Worm (Caenorhabditis elegans) whole organism, L4 larva: ENCODE results near the gene abts-2.

Source experiments
- F26F4.8 ChIP-seq: fragments of 200-800 bp; sonication (Bioruptor generic); conservative IDR thresholded peaks from 2 replicates; pipeline ENCODE4 v1.3.6; 2022; ENCODE audit warnings: missing genetic modification characterization, missing compliant biosample characterization
- F37D6.2 ChIP-seq: sonication (generic microtip); optimal IDR thresholded peaks from 2 replicates; lab custom pipeline; 2016; ENCODE audit warnings: mild to moderate bottlenecking, missing genetic modification characterization, missing compliant biosample characterization
- F44E2.7 ChIP-seq: fragments of 200-800 bp; sonication (Bioruptor generic); IDR thresholded peaks from 2 replicates; pipeline ENCODE4 v2.1.2; 2022; ENCODE audit warnings: missing genetic modification characterization, missing compliant biosample characterization
- R02D3.7 ChIP-seq: fragments of 150-350 bp; sonication (generic microtip); optimal IDR thresholded peaks from 3 replicates; lab custom pipeline; 2014; ENCODE audit warnings: missing biosample characterization, missing genetic modification characterization
- T20F7.1 ChIP-seq: fragments of 200-800 bp; sonication (Bioruptor generic); optimal IDR thresholded peaks from 2 replicates; lab custom pipeline; 2018; ENCODE audit warnings: mild to moderate bottlenecking, missing genetic modification characterization, missing compliant biosample characterization
- T26A8.4 ChIP-seq: fragments of 200-800 bp; sonication (Bioruptor generic); IDR thresholded peaks from 2 replicates; pipeline ENCODE4 v1.3.6; 2022; ENCODE audit warnings: missing genetic modification characterization, missing compliant biosample characterization
- ZK337.2 ChIP-seq: fragments of 200-800 bp; sonication (Bioruptor generic); IDR thresholded peaks from 2 replicates; pipeline ENCODE4 v1.3.6; 2022; ENCODE audit warnings: missing genetic modification reagents, missing genetic modification characterization, missing compliant biosample characterization
- ama-1 ChIP-seq: fragments of 150-350 bp; optimal IDR thresholded peaks from 2 replicates; lab custom pipeline; 2014; ENCODE audit warnings: inconsistent platforms, mixed read lengths
- arid-1 ChIP-seq: fragments of 200-800 bp; sonication (Bioruptor generic); conservative IDR thresholded peaks from 2 replicates; pipeline ENCODE4 v1.3.6; 2022; ENCODE audit warnings: missing genetic modification reagents, missing genetic modification characterization, missing compliant biosample characterization
- ceh-28 ChIP-seq: fragments of 150-350 bp; optimal IDR thresholded peaks from 2 replicates; lab custom pipeline; 2014; ENCODE audit warnings: missing biosample characterization, missing genetic modification reagents, missing genetic modification characterization
- ceh-32 ChIP-seq: sonication (generic microtip); optimal IDR thresholded peaks from 2 replicates; lab custom pipeline; 2016; ENCODE audit warnings: mild to moderate bottlenecking, missing genetic modification characterization, missing compliant biosample characterization; ENCODE audit not compliant: poor library complexity
- cey-2 ChIP-seq: sonication (generic microtip); optimal IDR thresholded peaks from 3 replicates; lab custom pipeline; 2017; ENCODE audit warnings: missing genetic modification characterization, mild to moderate bottlenecking, missing compliant biosample characterization, antibody characterized with exemption, borderline replicate concordance; ENCODE audit not compliant: insufficient read depth
- ctbp-1 ChIP-seq: fragments of 200-800 bp; sonication (Bioruptor generic); IDR thresholded peaks from 2 replicates; pipeline ENCODE4 v1.3.6; 2022; ENCODE audit warnings: missing genetic modification reagents, missing genetic modification characterization, missing compliant biosample characterization
- daf-8 ChIP-seq: fragments of 200-800 bp; sonication (Bioruptor generic); IDR thresholded peaks from 2 replicates; pipeline ENCODE4 v1.3.6; 2022; ENCODE audit warnings: missing genetic modification characterization, missing compliant biosample characterization
- dmd-6 ChIP-seq: fragments of 200-800 bp; sonication (Bioruptor generic); IDR thresholded peaks from 2 replicates; pipeline ENCODE4 v1.3.6; 2022; ENCODE audit warnings: missing genetic modification reagents, missing genetic modification characterization, missing compliant biosample characterization
- dmd-8 ChIP-seq: fragments of 200-800 bp; sonication (Bioruptor generic); IDR thresholded peaks from 2 replicates; pipeline ENCODE4 v1.3.6; 2022; ENCODE audit warnings: missing genetic modification characterization, missing compliant biosample characterization
- dpl-1 ChIP-seq: fragments of 150-350 bp; optimal IDR thresholded peaks from 2 replicates; lab custom pipeline; 2014; ENCODE audit warnings: missing biosample characterization, missing genetic modification reagents, missing genetic modification characterization
- duxl-1 ChIP-seq: sonication (generic microtip); optimal IDR thresholded peaks from 2 replicates; lab custom pipeline; 2016; ENCODE audit warnings: mild to moderate bottlenecking, missing genetic modification characterization, moderate library complexity, missing compliant biosample characterization; ENCODE audit not compliant: poor library complexity
- egl-27 ChIP-seq: sonication (generic microtip); optimal IDR thresholded peaks from 3 replicates; lab custom pipeline; 2017; ENCODE audit warnings: missing biosample characterization, missing genetic modification reagents, missing genetic modification characterization
- fkh-10 ChIP-seq: fragments of 150-350 bp; optimal IDR thresholded peaks from 2 replicates; lab custom pipeline; 2014; ENCODE audit warnings: missing biosample characterization, missing genetic modification reagents, missing genetic modification characterization
- gei-8 ChIP-seq: fragments of 200-800 bp; sonication (Bioruptor generic); optimal IDR thresholded peaks from 2 replicates; lab custom pipeline; 2018; ENCODE audit warnings: mild to moderate bottlenecking, missing genetic modification characterization, missing compliant biosample characterization
- hlh-11 ChIP-seq: fragments of 200-800 bp; sonication (Bioruptor generic); optimal IDR thresholded peaks from 2 replicates; lab custom pipeline; 2018; ENCODE audit warnings: mild to moderate bottlenecking, missing genetic modification characterization, missing compliant biosample characterization
- hlh-30 ChIP-seq: sonication (generic microtip); optimal IDR thresholded peaks from 2 replicates; lab custom pipeline; 2017; ENCODE audit warnings: antibody characterized with exemption, mild to moderate bottlenecking, missing genetic modification characterization, missing compliant biosample characterization; ENCODE audit not compliant: insufficient read depth
- lin-1 ChIP-seq: fragments of 200-800 bp; sonication (Bioruptor generic); IDR thresholded peaks from 2 replicates; pipeline ENCODE4 v1.3.6; 2022; ENCODE audit warnings: missing genetic modification reagents, missing genetic modification characterization, missing compliant biosample characterization
- lin-13 ChIP-seq: fragments of 150-350 bp; optimal IDR thresholded peaks from 2 replicates; lab custom pipeline; 2014; ENCODE audit warnings: missing biosample characterization, missing genetic modification reagents, missing genetic modification characterization
- lin-15B ChIP-seq: fragments of 150-350 bp; sonication (generic microtip); optimal IDR thresholded peaks from 3 replicates; lab custom pipeline; 2014; ENCODE audit warnings: missing biosample characterization, missing genetic modification characterization
- lin-29 ChIP-seq: fragments of 200-800 bp; sonication (Bioruptor generic); IDR thresholded peaks from 2 replicates; pipeline ENCODE4 v1.3.6; 2022; ENCODE audit warnings: missing genetic modification reagents, missing genetic modification characterization, missing compliant biosample characterization
- madf-5 ChIP-seq, 2 experiments: fragments of 200-800 bp; sonication (Bioruptor generic); IDR thresholded peaks; 2 replicates each; pipeline ENCODE4 v1.3.6; 2022; ENCODE audit warnings: missing compliant biosample characterization in 2 of 2, missing genetic modification characterization in 2 of 2
- madf-9 ChIP-seq: fragments of 200-800 bp; sonication (Bioruptor generic); conservative IDR thresholded peaks from 2 replicates; pipeline ENCODE4 v1.3.6; 2022; ENCODE audit warnings: missing genetic modification reagents, missing genetic modification characterization, missing compliant biosample characterization
- mdl-1 ChIP-seq, 2 experiments: fragments of 150-350 bp in 1 of 2; sonication (generic microtip) in 1 of 2; optimal IDR thresholded peaks; 2 replicates each; lab custom pipeline; 2014 to 2017; ENCODE audit warnings: missing biosample characterization in 2 of 2, missing genetic modification characterization in 2 of 2
- mdt-29 ChIP-seq: fragments of 200-800 bp; sonication (Bioruptor generic); IDR thresholded peaks from 2 replicates; pipeline ENCODE4 v1.3.6; 2022; ENCODE audit warnings: missing genetic modification reagents, missing genetic modification characterization, missing compliant biosample characterization
- mes-2 ChIP-seq: sonication (generic microtip); optimal IDR thresholded peaks from 2 replicates; lab custom pipeline; 2016; ENCODE audit warnings: missing genotype, mild to moderate bottlenecking, missing genetic modification characterization, missing compliant biosample characterization; ENCODE audit not compliant: poor library complexity, severe bottlenecking
- nhr-10 ChIP-seq: fragments of 150-350 bp; optimal IDR thresholded peaks from 2 replicates; lab custom pipeline; 2014; ENCODE audit warnings: missing biosample characterization, missing genetic modification characterization
- nhr-102 ChIP-seq: sonication (generic microtip); optimal IDR thresholded peaks from 2 replicates; lab custom pipeline; 2016; ENCODE audit warnings: mild to moderate bottlenecking, missing genetic modification characterization, moderate library complexity, missing compliant biosample characterization
- nhr-41 ChIP-seq: fragments of 200-800 bp; sonication (Bioruptor generic); IDR thresholded peaks from 2 replicates; pipeline ENCODE4 v1.3.6; 2022; ENCODE audit warnings: missing genetic modification reagents, missing genetic modification characterization, missing compliant biosample characterization
- nhr-42 ChIP-seq: fragments of 200-800 bp; sonication (Bioruptor generic); IDR thresholded peaks from 2 replicates; pipeline ENCODE4 v1.3.6; 2022; ENCODE audit warnings: missing genetic modification characterization, missing compliant biosample characterization
- nhr-6 ChIP-seq: fragments of 150-350 bp; optimal IDR thresholded peaks from 2 replicates; lab custom pipeline; 2014; ENCODE audit warnings: missing biosample characterization, missing genetic modification characterization
- nhr-77 ChIP-seq: fragments of 150-350 bp; optimal IDR thresholded peaks from 2 replicates; lab custom pipeline; 2014; ENCODE audit warnings: missing biosample characterization, missing genetic modification characterization
- rbr-2 ChIP-seq: sonication (generic microtip); optimal IDR thresholded peaks from 2 replicates; lab custom pipeline; 2016; ENCODE audit warnings: missing genotype, missing genetic modification characterization, missing compliant biosample characterization
- set-16 ChIP-seq: fragments of 200-800 bp; sonication (Bioruptor generic); IDR thresholded peaks from 2 replicates; pipeline ENCODE4 v1.3.6; 2022; ENCODE audit warnings: missing genetic modification reagents, missing genetic modification characterization, missing compliant biosample characterization
- skn-1 ChIP-seq: fragments of 150-350 bp; optimal IDR thresholded peaks from 2 replicates; lab custom pipeline; 2014; ENCODE audit warnings: missing biosample characterization, missing genetic modification characterization
- snpc-1.2 ChIP-seq: fragments of 200-800 bp; sonication (Bioruptor generic); IDR thresholded peaks from 2 replicates; pipeline ENCODE4 v1.3.6; 2022; ENCODE audit warnings: missing genetic modification reagents, missing genetic modification characterization, missing compliant biosample characterization
- snpc-4 ChIP-seq: fragments of 150-350 bp; optimal IDR thresholded peaks from 2 replicates; lab custom pipeline; 2014; ENCODE audit warnings: missing biosample characterization, missing genetic modification characterization
- spr-1 ChIP-seq: sonication (generic microtip); optimal IDR thresholded peaks from 2 replicates; lab custom pipeline; 2016; ENCODE audit warnings: mild to moderate bottlenecking, missing genetic modification characterization, missing compliant biosample characterization
- tag-97 ChIP-seq: fragments of 200-800 bp; sonication (Bioruptor generic); IDR thresholded peaks from 2 replicates; pipeline ENCODE4 v1.3.6; 2022; ENCODE audit warnings: missing genetic modification characterization, missing compliant biosample characterization
- vab-7 ChIP-seq: fragments of 200-800 bp; sonication (Bioruptor generic); IDR thresholded peaks from 2 replicates; pipeline ENCODE4 v1.3.6; 2022; ENCODE audit warnings: missing genetic modification reagents, missing genetic modification characterization, missing compliant biosample characterization
- zag-1 ChIP-seq: fragments of 150-350 bp; optimal IDR thresholded peaks from 2 replicates; lab custom pipeline; 2014; ENCODE audit warnings: missing biosample characterization, missing genetic modification characterization
- zfp-3 ChIP-seq: fragments of 200-800 bp; sonication (Bioruptor generic); conservative IDR thresholded peaks from 2 replicates; pipeline ENCODE4 v1.3.6; 2022; ENCODE audit warnings: missing genetic modification reagents, missing genetic modification characterization, missing compliant biosample characterization
- ztf-7 ChIP-seq: fragments of 150-350 bp; optimal IDR thresholded peaks from 2 replicates; lab custom pipeline; 2014; ENCODE audit warnings: missing biosample characterization, missing genetic modification characterization

The abts-2 gene

DNA sequence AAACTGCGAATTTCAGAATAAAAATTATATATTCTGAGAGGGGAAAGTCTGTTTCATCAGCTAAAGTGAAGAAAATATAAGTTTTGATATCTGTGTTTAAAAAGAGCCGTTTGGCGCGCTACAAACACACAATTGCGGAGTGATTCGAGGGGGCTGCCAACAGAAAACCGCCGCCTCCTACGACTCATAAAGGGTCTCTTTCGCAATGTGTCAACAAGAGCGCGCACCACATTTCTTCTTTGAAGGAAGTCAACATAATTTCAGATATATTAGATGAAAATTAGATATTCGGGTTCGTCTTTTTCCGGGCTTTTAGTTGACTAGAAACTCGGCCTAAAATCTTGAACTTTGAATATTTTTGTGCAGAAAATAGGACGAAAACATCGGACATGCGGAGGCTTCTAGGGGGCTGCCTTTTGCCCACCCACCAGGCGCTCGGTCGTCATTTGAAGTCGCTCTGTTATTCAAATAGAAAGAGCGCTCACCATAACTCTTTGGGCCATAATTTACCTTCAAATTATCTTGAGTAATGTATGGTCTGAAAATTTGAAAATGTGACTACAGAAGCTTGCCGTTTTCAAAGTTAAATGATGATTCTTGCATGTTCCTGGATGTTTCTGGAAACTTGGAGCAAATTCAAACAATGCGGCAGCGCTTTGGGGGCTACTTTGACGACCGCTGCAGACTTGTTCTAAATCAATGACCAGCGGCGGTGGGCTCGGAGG, 20.5 kb downstream of the abts-2 start (continued):
- TF ChIP-seq egl-27 (tag; lab: Kevin White, UChicago) (no peak), ztf-7 (tag; lab: Kevin White, UChicago) (no peak), lin-15B (tag; lab: Kevin White, UChicago) (peak; percentile 61), hlh-30 (tag; lab: Kevin White, UChicago) (peak; percentile 73), nhr-6 (tag; lab: Kevin White, UChicago) (peak; percentile 84), lin-13 (GFP tag; lab: Kevin White, UChicago) (peak; percentile 61), zfp-3 (GFP tag; lab: Robert Waterston, UW) (peak; percentile 93), rbr-2 (tag; lab: Kevin White, UChicago) (peak; percentile 97), arid-1 (GFP tag; lab: Robert Waterston, UW) (peak; percentile 61; the same call in 1 of the 2 replicates), vab-7 (GFP tag; lab: Robert Waterston, UW) (peak; percentile 79; the same call in 1 of the 2 replicates), mdl-1 (tag; optimal IDR thresholded peaks at IDR 0.05; lab: Kevin White, UChicago) (peak; percentile 67 to 81), madf-5 (GFP tag; IDR thresholded peaks at IDR 0.05; lab: Robert Waterston, UW) (0 out of 4 replicates have a peak, but pooled peaks of 1 of the 2 experiments have one; percentile 36), snpc-1.2 (GFP tag; lab: Robert Waterston, UW) (no peak), nhr-41 (GFP tag; lab: Robert Waterston, UW) (no peak), ceh-32 (tag; lab: Kevin White, UChicago) (peak; percentile 66), F44E2.7 (no peak), snpc-4 (tag; lab: Kevin White, UChicago) (no peak), T26A8.4 (peak; percentile 93), dpl-1 (GFP tag; lab: Kevin White, UChicago) (peak; percentile 72), cey-2 (no peak), zag-1 (tag; lab: Kevin White, UChicago) (peak; percentile 82), fkh-10 (GFP tag; lab: Kevin White, UChicago) (peak; percentile 64), ama-1 (lab: Kevin White, UChicago) (no peak), T20F7.1 (GFP tag; lab: Kevin White, UChicago) (peak; percentile 90), lin-1 (GFP tag; lab: Robert Waterston, UW) (peak; percentile 69; the same call in 1 of the 2 replicates), dmd-6 (GFP tag; lab: Robert Waterston, UW) (peak; percentile 83), daf-8 (GFP tag; lab: Robert Waterston, UW) (peak; percentile 91), lin-29 (GFP tag; lab: Robert Waterston, UW) (peak; percentile 92), duxl-1 (tag; lab: Kevin White, UChicago) (peak; percentile 80), nhr-77 (peak; percentile 91), skn-1 (tag; lab: Kevin White, UChicago) (no peak), mdt-29 (GFP tag; lab: Robert Waterston, UW) (peak; percentile 94), nhr-102 (peak; percentile 96), dmd-8 (GFP tag; lab: Robert Waterston, UW) (no peak), set-16 (peak; percentile 76), nhr-10 (peak; percentile 83), gei-8 (GFP tag; lab: Kevin White, UChicago) (peak; percentile 94), R02D3.7 (tag; lab: Kevin White, UChicago) (peak; percentile 32), F26F4.8 (GFP tag; lab: Robert Waterston, UW) (no peak), ceh-28 (tag; lab: Kevin White, UChicago) (peak; percentile 41), ctbp-1 (peak; percentile 90), hlh-11 (tag; lab: Kevin White, UChicago) (peak; percentile 98), ZK337.2 (no peak), mes-2 (tag; lab: Kevin White, UChicago) (peak; percentile 68), spr-1 (peak; percentile 95), tag-97 (GFP tag; lab: Robert Waterston, UW) (0 out of 2 replicates have a peak, but pooled peaks have one; percentile 42), F37D6.2 (peak; percentile 90), madf-9 (peak; percentile 75), nhr-42 (GFP tag; lab: Robert Waterston, UW) (peak; percentile 91)
